Worm (Caenorhabditis elegans) whole organism, late embryonic: ENCODE results near the gene ZC487.2.

Source experiments
- C08G9.2 ChIP-seq: sonication (generic microtip); optimal IDR thresholded peaks from 2 replicates; lab custom pipeline; 2016; ENCODE audit warnings: mild to moderate bottlenecking, missing genetic modification characterization, moderate library complexity, missing compliant biosample characterization
- K02D7.2 ChIP-seq: sonication (generic microtip); optimal IDR thresholded peaks from 2 replicates; lab custom pipeline; 2017; ENCODE audit warnings: mild to moderate bottlenecking, missing genetic modification characterization, missing compliant biosample characterization
- ceh-18 ChIP-seq: sonication (generic microtip); optimal IDR thresholded peaks from 2 replicates; lab custom pipeline; 2016; ENCODE audit warnings: missing genetic modification characterization, missing compliant biosample characterization
- ceh-45 ChIP-seq: fragments of 200-800 bp; sonication (Bioruptor generic); IDR thresholded peaks from 2 replicates; pipeline ENCODE4 v1.3.6; 2022; ENCODE audit warnings: missing genetic modification reagents, missing genetic modification characterization, missing compliant biosample characterization
- hlh-13 ChIP-seq: fragments of 200-800 bp; sonication (Bioruptor generic); optimal IDR thresholded peaks from 2 replicates; lab custom pipeline; 2018; ENCODE audit warnings: mild to moderate bottlenecking, missing genetic modification characterization, missing compliant biosample characterization
- pat-9 ChIP-seq: fragments of 200-800 bp; sonication (Bioruptor generic); optimal IDR thresholded peaks from 2 replicates; lab custom pipeline; 2018; ENCODE audit warnings: mild to moderate bottlenecking, missing genetic modification characterization, moderate library complexity, missing compliant biosample characterization
- pax-1 ChIP-seq: fragments of 150-350 bp; optimal IDR thresholded peaks from 2 replicates; lab custom pipeline; 2014; ENCODE audit warnings: missing biosample characterization, missing genetic modification characterization
- sox-2 ChIP-seq: fragments of 200-800 bp; sonication (Bioruptor generic); IDR thresholded peaks from 2 replicates; pipeline ENCODE4 v1.3.6; 2022; ENCODE audit warnings: missing genetic modification reagents, missing genetic modification characterization, missing compliant biosample characterization
- zip-5 ChIP-seq: sonication (generic microtip); optimal IDR thresholded peaks from 2 replicates; lab custom pipeline; 2016; ENCODE audit warnings: missing genetic modification characterization, missing compliant biosample characterization

The ZC487.2 gene

ce11 chrV:6673967-6674366 lies 48.3 kb downstream of the ZC487.2 start, which contains the start of gene cest-31:
Gene cest-31 (plus strand): TSS chrV:6674267.
- TF ChIP-seq hlh-13 (no peak), K02D7.2 (tag; lab: Kevin White, UChicago) (no peak), ceh-45 (GFP tag; lab: Robert Waterston, UW) (no peak), pat-9 (no peak), sox-2 (no peak), zip-5 (tag; lab: Kevin White, UChicago) (no peak), C08G9.2 (no peak), ceh-18 (no peak), pax-1 (tag; lab: Kevin White, UChicago) (no peak)
